Fruit fly (Drosophila melanogaster): ENCODE measurements around the gene CG14275.

The CG14275 gene

DNA sequence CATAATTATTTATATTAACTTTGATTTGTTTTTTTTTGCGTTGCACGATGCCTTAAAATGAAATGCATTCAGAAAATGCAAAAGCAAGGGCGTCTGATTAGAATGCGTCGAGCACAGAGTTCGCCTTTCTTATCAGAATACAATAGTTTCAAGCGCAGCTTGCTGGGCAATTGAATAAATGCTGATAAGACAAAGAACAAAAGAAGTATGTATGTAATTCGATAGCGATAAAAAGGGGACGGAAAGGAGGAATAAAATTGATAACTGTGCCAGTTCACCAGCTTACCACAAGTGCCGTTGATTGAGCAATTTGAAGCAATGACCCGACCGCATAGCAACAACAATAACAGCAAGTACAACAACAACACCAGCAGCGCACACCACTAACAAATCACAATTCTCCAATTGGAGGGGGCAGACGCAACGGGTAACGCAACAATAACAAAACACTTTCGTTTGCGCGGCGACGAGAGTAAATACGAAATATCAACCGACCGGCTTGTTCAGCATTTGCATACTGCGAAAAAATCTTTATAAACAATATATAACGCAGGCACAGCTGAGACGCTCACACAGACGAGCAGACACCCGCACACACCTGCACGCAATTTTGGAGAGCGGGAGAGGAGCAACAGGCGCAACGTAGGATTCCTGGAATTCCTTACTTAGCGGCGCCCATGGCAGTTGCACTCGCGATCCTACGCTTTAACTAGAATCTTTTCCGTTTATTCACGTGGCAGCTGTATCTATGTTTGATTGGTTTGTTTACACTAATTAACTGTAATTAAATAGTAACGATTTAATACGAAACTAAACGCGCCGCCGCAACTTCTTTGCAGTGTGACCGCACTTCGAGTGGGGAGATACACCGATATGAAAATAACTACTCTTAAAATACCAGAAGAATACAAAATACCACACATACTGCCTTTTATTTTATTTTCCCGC lies 26.8 kb upstream of the CG14275 start, which contains the start of gene Btk:
Btk (minus strand) TSS at position 860 of the 948 bp plus-strand sequence.
- peak; percentile 85 for TF ChIP-seq EcR (GFP tag; optimal IDR thresholded peaks at IDR 0.05)
- TF ChIP-seq CG32121 (GFP tag; IDR thresholded peaks at IDR 0.05) = peak; percentile 12; the same call in 1 of the 2 replicates
- no peak for TF ChIP-seq CG8301 (tag; optimal IDR thresholded peaks at IDR 0.05)
- TF ChIP-seq Snoo (tag; optimal IDR thresholded peaks at IDR 0.05) = peak; percentile 19

DNA sequence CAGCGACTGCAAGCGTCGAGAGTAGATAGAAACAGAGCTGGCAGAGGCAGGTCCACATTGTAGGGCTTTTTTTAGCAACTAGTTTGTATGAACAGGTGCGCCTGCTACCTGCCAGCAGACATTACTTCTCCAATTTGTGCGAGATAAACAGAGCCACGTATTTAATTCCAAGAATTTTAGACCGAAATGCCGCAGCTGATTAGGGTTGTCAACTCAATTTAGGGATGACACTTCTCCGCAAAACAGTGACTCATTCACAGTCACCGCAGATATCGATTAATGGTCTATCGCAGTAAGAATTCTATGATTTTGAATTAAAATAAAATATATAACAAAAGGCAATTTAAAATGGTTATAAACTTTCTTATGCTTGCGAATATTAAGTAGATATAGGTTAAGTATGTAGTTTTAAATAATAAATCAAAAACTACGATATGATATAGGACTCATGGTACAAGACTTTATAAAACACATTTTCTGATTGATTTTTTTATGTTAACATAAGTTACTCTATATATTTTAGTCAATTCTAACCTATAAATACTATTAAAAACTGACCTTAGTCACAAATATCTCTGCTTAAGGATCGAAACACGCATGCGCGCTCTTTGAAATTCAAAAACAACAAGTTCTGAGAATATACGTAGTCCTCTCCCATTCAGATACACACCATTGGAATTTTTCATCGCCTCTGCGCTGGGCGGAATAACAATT lies 24.3 kb upstream of the CG14275 start, which contains the start of the genes wol and Scgalpha:
wol (minus strand) TSS at position 220 of the 714 bp plus-strand sequence.
Scgalpha (plus strand) TSS at position 664 of the 714 bp plus-strand sequence.
- TF ChIP-seq CG34367 (tag; optimal IDR thresholded peaks at IDR 0.05) (no peak), gl (tag; optimal IDR thresholded peaks at IDR 0.05) (no peak), CG12605 (GFP tag; IDR thresholded peaks at IDR 0.05) (no peak), CG8159 (tag; optimal IDR thresholded peaks at IDR 0.05) (no peak)

DNA sequence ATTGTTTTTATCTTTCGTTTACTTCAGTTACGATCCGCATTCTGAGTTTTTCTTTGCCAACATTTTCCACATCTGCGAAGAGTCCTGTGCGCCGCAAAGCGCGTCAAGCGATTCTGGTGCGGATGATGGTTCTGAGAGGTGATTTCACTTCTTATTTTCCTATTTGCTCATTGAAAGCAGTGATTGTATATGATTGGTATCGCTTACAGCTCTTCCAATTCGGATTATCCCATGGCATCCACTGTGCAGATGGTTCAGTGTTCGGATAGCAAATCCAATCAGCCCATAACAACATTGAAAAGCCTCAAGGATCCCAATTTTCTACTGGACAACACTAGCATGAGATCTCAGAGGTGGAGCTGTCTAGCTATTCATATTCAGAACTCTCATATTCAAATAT lies 22.6 kb upstream of the CG14275 start:
- no peak for TF ChIP-seq Snoo (tag; optimal IDR thresholded peaks at IDR 0.05)
- TF ChIP-seq CG32121 (GFP tag; IDR thresholded peaks at IDR 0.05) = no peak
- no peak for TF ChIP-seq CG9948 (tag; optimal IDR thresholded peaks at IDR 0.05)
- no peak for TF ChIP-seq CG13204 (GFP tag; optimal IDR thresholded peaks at IDR 0.05)
- no peak for TF ChIP-seq rn (GFP tag; IDR thresholded peaks at IDR 0.05)
- TF ChIP-seq Ets98B (GFP tag; IDR thresholded peaks at IDR 0.05) = no peak
- TF ChIP-seq CG14655 (GFP tag; optimal IDR thresholded peaks at IDR 0.05) = no peak
- no peak for TF ChIP-seq CG34367 (tag; optimal IDR thresholded peaks at IDR 0.05)
- no peak for TF ChIP-seq CG4496 (GFP tag; IDR thresholded peaks at IDR 0.05)
- no peak for TF ChIP-seq gl (tag; optimal IDR thresholded peaks at IDR 0.05)
- TF ChIP-seq EcR (GFP tag; optimal IDR thresholded peaks at IDR 0.05) = no peak
- no peak for TF ChIP-seq CG8301 (tag; optimal IDR thresholded peaks at IDR 0.05)
- no peak for TF ChIP-seq CG10348 (GFP tag; IDR thresholded peaks at IDR 0.05)

DNA sequence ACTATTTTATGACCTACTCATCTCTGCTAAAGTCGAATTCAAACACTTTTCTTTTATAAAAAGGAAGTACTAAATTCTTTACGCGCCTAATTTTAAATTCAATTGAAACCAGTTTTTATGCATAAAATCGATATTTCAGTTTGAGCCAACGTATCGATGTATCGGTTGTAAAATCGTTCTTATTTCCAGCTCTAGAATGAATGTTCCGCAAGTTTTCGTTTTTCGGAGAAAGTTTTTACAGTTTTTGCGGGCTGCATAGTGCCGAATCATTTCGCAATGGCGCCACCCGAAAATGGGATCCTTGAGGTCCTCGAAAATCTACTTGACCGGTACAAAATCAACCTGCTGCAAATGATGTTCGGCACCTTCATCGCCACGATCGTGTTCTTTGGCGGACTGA lies 21.8 kb upstream of the CG14275 start, which contains the start of gene CG7840:
CG7840 (plus strand) TSS at position 178 of the 400 bp plus-strand sequence.
- no peak for TF ChIP-seq CG10348 (GFP tag; IDR thresholded peaks at IDR 0.05)
- TF ChIP-seq Pif1B (GFP tag; optimal IDR thresholded peaks at IDR 0.05) = no peak
- TF ChIP-seq CG4496 (GFP tag; IDR thresholded peaks at IDR 0.05) = no peak
- TF ChIP-seq Pif1A (GFP tag; optimal IDR thresholded peaks at IDR 0.05) = no peak
- no peak for TF ChIP-seq rn (GFP tag; IDR thresholded peaks at IDR 0.05)
- no peak for TF ChIP-seq D1 (tag; optimal IDR thresholded peaks at IDR 0.05)

DNA sequence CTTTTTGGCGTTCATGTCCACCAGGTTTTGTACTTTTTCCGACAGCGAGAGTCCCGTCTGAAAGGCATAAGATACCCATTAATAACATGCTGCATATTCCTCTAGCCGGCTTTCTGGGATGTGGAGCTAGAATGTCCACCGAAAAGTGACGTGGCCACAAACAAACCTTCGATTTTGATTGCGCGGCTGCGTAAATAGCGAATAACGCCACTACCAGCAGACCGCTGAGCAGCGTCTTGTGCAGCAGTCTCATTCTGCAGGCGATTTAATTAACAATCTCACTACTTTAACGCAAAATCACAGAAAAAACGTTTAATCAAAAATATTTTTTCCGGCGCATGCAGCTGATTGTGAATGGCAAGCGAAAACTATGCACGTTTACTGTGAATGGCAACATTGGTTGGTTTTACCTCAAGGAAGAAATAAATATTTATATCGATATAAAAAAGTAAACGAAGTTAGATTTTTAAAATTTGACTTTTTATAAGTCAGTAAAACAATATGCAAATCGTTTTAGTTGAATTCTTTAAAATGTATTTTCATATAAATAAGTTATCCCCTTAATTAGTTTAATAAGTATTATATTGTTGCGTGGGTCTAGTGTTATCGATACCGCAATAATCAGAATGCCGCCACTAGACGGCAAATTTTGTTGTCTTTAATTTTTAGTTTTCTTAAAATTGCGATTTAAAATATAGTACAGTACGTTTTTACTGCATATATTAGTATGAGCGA lies 19.3 kb upstream of the CG14275 start, which contains the start of the genes Ostgamma and Mettl14:
Ostgamma (minus strand) TSS at position 376 of the 735 bp plus-strand sequence.
Mettl14 (plus strand) TSS at position 611 of the 735 bp plus-strand sequence.
- no peak for TF ChIP-seq rn (GFP tag; IDR thresholded peaks at IDR 0.05)

DNA sequence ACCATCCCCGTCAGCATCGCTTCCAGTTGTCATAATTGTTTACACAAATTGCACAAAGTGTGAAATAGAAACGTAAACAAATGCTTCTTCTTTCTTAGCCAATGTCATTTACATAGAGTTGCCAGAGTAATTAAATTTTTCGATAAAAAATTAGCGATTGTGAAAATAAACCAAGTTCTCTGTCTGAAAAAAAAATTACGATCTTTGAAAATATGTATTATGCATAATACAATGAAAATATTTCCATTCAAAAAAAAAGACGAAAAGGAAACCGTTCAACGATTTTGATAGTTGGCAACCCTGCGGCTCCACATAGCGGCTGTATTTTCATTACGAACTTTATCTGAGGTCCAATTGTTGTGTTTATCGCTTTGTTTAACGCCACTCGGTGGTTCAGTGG lies 16.2 kb upstream of the CG14275 start, which contains the start of the genes CG7810 and CG7806:
CG7810 (minus strand) TSS at position 105 of the 400 bp plus-strand sequence.
CG7806 (plus strand) TSS at position 309 of the 400 bp plus-strand sequence.
- TF ChIP-seq CG34367 (tag; optimal IDR thresholded peaks at IDR 0.05) (peak; percentile 87), D1 (tag; optimal IDR thresholded peaks at IDR 0.05) (no peak), CG4496 (GFP tag; IDR thresholded peaks at IDR 0.05) (peak; percentile 95), Snoo (tag; optimal IDR thresholded peaks at IDR 0.05) (peak; percentile 85), CG14655 (GFP tag; optimal IDR thresholded peaks at IDR 0.05) (no peak), CG8159 (tag; optimal IDR thresholded peaks at IDR 0.05) (peak; percentile 86), CG8301 (tag; optimal IDR thresholded peaks at IDR 0.05) (no peak), CG15710 (tag; optimal IDR thresholded peaks at IDR 0.05) (peak; percentile 86), gl (tag; optimal IDR thresholded peaks at IDR 0.05) (peak; percentile 69), CG9948 (tag; optimal IDR thresholded peaks at IDR 0.05) (peak; percentile 81), Pif1A (GFP tag; optimal IDR thresholded peaks at IDR 0.05) (no peak), Pif1B (GFP tag; optimal IDR thresholded peaks at IDR 0.05) (no peak), CG10348 (GFP tag; IDR thresholded peaks at IDR 0.05) (peak; percentile 57), fd96Ca (GFP tag; IDR thresholded peaks at IDR 0.05) (peak; percentile 62; the same call in 2 of the 3 replicates), CG32121 (GFP tag; IDR thresholded peaks at IDR 0.05) (peak; percentile 91), EcR (GFP tag; optimal IDR thresholded peaks at IDR 0.05) (peak; percentile 30), CG12605 (GFP tag; IDR thresholded peaks at IDR 0.05) (peak; percentile 93), CG13204 (GFP tag; optimal IDR thresholded peaks at IDR 0.05) (no peak), CG17806 (tag; optimal IDR thresholded peaks at IDR 0.05) (peak; percentile 87), Ets98B (GFP tag; IDR thresholded peaks at IDR 0.05) (peak; percentile 92), rn (GFP tag; IDR thresholded peaks at IDR 0.05) (peak; percentile 45; the same call in 1 of the 2 replicates)

Data from whole organism, pupa.